Fruit fly (Drosophila melanogaster) whole organism, prepupa: Measurements from ENCODE around the gene CG5902.

Source experiments
- Blimp-1 ChIP-seq: fragments of 200-800 bp; sonication (Bioruptor generic); optimal IDR thresholded peaks from 3 replicates; lab custom pipeline; 2017; ENCODE audit warnings: missing biosample characterization, missing genetic modification characterization, mild to moderate bottlenecking, moderate library complexity, missing genetic modification reagents
- CG10669 ChIP-seq: fragments of 200-800 bp; sonication (Bioruptor generic); optimal IDR thresholded peaks from 3 replicates; lab custom pipeline; 2018; ENCODE audit warnings: missing biosample characterization, mild to moderate bottlenecking, missing genetic modification characterization, moderate library complexity
- CG11294 ChIP-seq: fragments of 200-800 bp; sonication (Bioruptor generic); IDR thresholded peaks from 2 replicates; pipeline ENCODE4 v1.3.6; 2022; ENCODE audit warnings: missing biosample characterization, missing genetic modification characterization
- CG11762 ChIP-seq: fragments of 200-800 bp; sonication (Bioruptor generic); optimal IDR thresholded peaks from 3 replicates; lab custom pipeline; 2016; ENCODE audit warnings: missing biosample characterization, missing genetic modification characterization; ENCODE audit not compliant: insufficient read depth
- CG11902 ChIP-seq: fragments of 200-800 bp; sonication (Bioruptor generic); optimal IDR thresholded peaks from 3 replicates; lab custom pipeline; 2016; ENCODE audit warnings: missing biosample characterization, missing genetic modification characterization
- CG15336 ChIP-seq: fragments of 200-800 bp; sonication (Bioruptor generic); IDR thresholded peaks from 2 replicates; pipeline ENCODE4 v1.3.6; 2022; ENCODE audit warnings: missing biosample characterization, missing genetic modification characterization
- CG16779 ChIP-seq: fragments of 200-800 bp; sonication (Bioruptor generic); optimal IDR thresholded peaks from 3 replicates; lab custom pipeline; 2017; ENCODE audit warnings: missing biosample characterization, mild to moderate bottlenecking, missing genetic modification characterization
- CG32006 ChIP-seq: fragments of 200-800 bp; sonication (Bioruptor generic); optimal IDR thresholded peaks from 3 replicates; lab custom pipeline; 2017; ENCODE audit warnings: missing biosample characterization, mild to moderate bottlenecking, missing genetic modification characterization
- CG34406 ChIP-seq: fragments of 200-800 bp; sonication (Bioruptor generic); optimal IDR thresholded peaks from 3 replicates; lab custom pipeline; 2016; ENCODE audit warnings: missing biosample characterization, missing genetic modification characterization
- CG3919 ChIP-seq: fragments of 200-800 bp; sonication (Bioruptor generic); optimal IDR thresholded peaks from 3 replicates; lab custom pipeline; 2016; ENCODE audit warnings: missing biosample characterization, missing genetic modification characterization
- CG6792 ChIP-seq: fragments of 200-800 bp; sonication (Bioruptor generic); optimal IDR thresholded peaks from 3 replicates; lab custom pipeline; 2016; ENCODE audit warnings: missing biosample characterization, missing genetic modification characterization
- CG6854 ChIP-seq: fragments of 200-800 bp; sonication (Bioruptor generic); optimal IDR thresholded peaks from 2 replicates; lab custom pipeline; 2017; ENCODE audit warnings: missing biosample characterization, mild to moderate bottlenecking, missing genetic modification characterization
- CG7368 ChIP-seq: fragments of 200-800 bp; sonication (Bioruptor generic); optimal IDR thresholded peaks from 3 replicates; lab custom pipeline; 2016; ENCODE audit warnings: missing biosample characterization, missing genetic modification characterization
- CG8119 ChIP-seq: fragments of 200-800 bp; sonication (Bioruptor generic); IDR thresholded peaks from 3 replicates; pipeline ENCODE4 v1.3.6; 2022; ENCODE audit warnings: missing biosample characterization, missing genetic modification characterization
- CG8319 ChIP-seq: fragments of 200-800 bp; sonication (Bioruptor generic); optimal IDR thresholded peaks from 3 replicates; lab custom pipeline; 2016; ENCODE audit warnings: missing biosample characterization, missing genetic modification characterization
- CG8632 ChIP-seq: fragments of 200-800 bp; sonication (Bioruptor generic); optimal IDR thresholded peaks from 3 replicates; lab custom pipeline; 2016; ENCODE audit warnings: missing biosample characterization, missing genetic modification characterization
- CG9139 ChIP-seq: fragments of 200-800 bp; sonication (Bioruptor generic); optimal IDR thresholded peaks from 3 replicates; lab custom pipeline; 2017; ENCODE audit warnings: missing biosample characterization, mild to moderate bottlenecking, missing genetic modification characterization
- Eip75B ChIP-seq: fragments of 200-800 bp; sonication (Bioruptor generic); optimal IDR thresholded peaks from 3 replicates; lab custom pipeline; 2016; ENCODE audit warnings: missing biosample characterization, missing genetic modification characterization
- Eip93F ChIP-seq: fragments of 200-800 bp; sonication (Bioruptor generic); optimal IDR thresholded peaks from 2 replicates; lab custom pipeline; 2016; ENCODE audit warnings: missing biosample characterization, mild to moderate bottlenecking, missing genetic modification characterization
- Ets21C ChIP-seq: fragments of 200-800 bp; sonication (Bioruptor generic); optimal IDR thresholded peaks from 3 replicates; lab custom pipeline; 2016; ENCODE audit warnings: missing biosample characterization, missing genetic modification characterization
- Ets96B ChIP-seq: fragments of 200-800 bp; optimal IDR thresholded peaks from 2 replicates; lab custom pipeline; 2019; ENCODE audit warnings: missing biosample characterization, mild to moderate bottlenecking, missing genetic modification characterization, moderate library complexity
- Gug ChIP-seq: fragments of 200-800 bp; sonication (Bioruptor generic); IDR thresholded peaks from 2 replicates; pipeline ENCODE4 v1.3.6; 2022; ENCODE audit warnings: missing biosample characterization, missing genetic modification characterization
- Hr38 ChIP-seq: sonication (Bioruptor generic); optimal IDR thresholded peaks from 2 replicates; lab custom pipeline; 2016; ENCODE audit warnings: missing biosample characterization, missing genetic modification characterization
- Hr4 ChIP-seq: fragments of 200-800 bp; sonication (Bioruptor generic); optimal IDR thresholded peaks from 3 replicates; lab custom pipeline; 2016; ENCODE audit warnings: missing biosample characterization, missing genetic modification characterization
- Lpt ChIP-seq: fragments of 200-800 bp; sonication (Bioruptor generic); optimal IDR thresholded peaks from 3 replicates; lab custom pipeline; 2016; ENCODE audit warnings: missing biosample characterization, missing genetic modification characterization
- OdsH ChIP-seq: fragments of 200-800 bp; sonication (Bioruptor generic); optimal IDR thresholded peaks from 3 replicates; lab custom pipeline; 2016; ENCODE audit warnings: missing biosample characterization, missing genetic modification characterization
- Sox102F ChIP-seq: fragments of 200-800 bp; sonication (Bioruptor generic); optimal IDR thresholded peaks from 2 replicates; lab custom pipeline; 2016; ENCODE audit warnings: missing biosample characterization, mild to moderate bottlenecking, missing genetic modification characterization
- Sox14 ChIP-seq: fragments of 200-800 bp; sonication (Bioruptor generic); optimal IDR thresholded peaks from 3 replicates; lab custom pipeline; 2016; ENCODE audit warnings: missing biosample characterization, missing genetic modification characterization
- Sox15 ChIP-seq: fragments of 200-800 bp; sonication (Bioruptor generic); optimal IDR thresholded peaks from 3 replicates; lab custom pipeline; 2016; ENCODE audit warnings: missing biosample characterization, missing genetic modification characterization
- achi ChIP-seq: fragments of 200-800 bp; sonication (Bioruptor generic); optimal IDR thresholded peaks from 3 replicates; lab custom pipeline; 2016; ENCODE audit warnings: missing biosample characterization, missing genetic modification characterization
- dac ChIP-seq: fragments of 200-800 bp; sonication (Bioruptor generic); optimal IDR thresholded peaks from 2 replicates; lab custom pipeline; 2017; ENCODE audit warnings: missing biosample characterization, mild to moderate bottlenecking, missing genetic modification characterization
- dsx ChIP-seq: fragments of 200-800 bp; optimal IDR thresholded peaks from 3 replicates; lab custom pipeline; 2019; ENCODE audit warnings: missing biosample characterization, mild to moderate bottlenecking, missing genetic modification characterization, moderate library complexity; ENCODE audit not compliant: poor library complexity, severe bottlenecking
- esn ChIP-seq: fragments of 200-800 bp; sonication (Bioruptor generic); optimal IDR thresholded peaks from 2 replicates; lab custom pipeline; 2016; ENCODE audit warnings: missing biosample characterization, mild to moderate bottlenecking, missing genetic modification characterization, moderate library complexity
- fd59A ChIP-seq: fragments of 200-800 bp; sonication (Bioruptor generic); optimal IDR thresholded peaks from 2 replicates; lab custom pipeline; 2017; ENCODE audit warnings: missing biosample characterization, mild to moderate bottlenecking, missing genetic modification characterization, missing genetic modification reagents
- fd85E ChIP-seq: fragments of 200-800 bp; sonication (Bioruptor generic); optimal IDR thresholded peaks from 3 replicates; lab custom pipeline; 2016; ENCODE audit warnings: missing biosample characterization, missing genetic modification characterization
- fkh ChIP-seq: fragments of 200-800 bp; sonication (Bioruptor generic); optimal IDR thresholded peaks from 3 replicates; lab custom pipeline; 2017; ENCODE audit warnings: missing biosample characterization, mild to moderate bottlenecking, missing genetic modification characterization, moderate library complexity
- net ChIP-seq: fragments of 200-800 bp; sonication (Bioruptor generic); optimal IDR thresholded peaks from 3 replicates; lab custom pipeline; 2016; ENCODE audit warnings: missing biosample characterization, missing genetic modification characterization
- salr ChIP-seq, 2 experiments: fragments of 200-800 bp; sonication (Bioruptor generic); optimal IDR thresholded peaks; 3 replicates each; lab custom pipeline; 2016 to 2018; ENCODE audit warnings: missing biosample characterization in 2 of 2, missing genetic modification characterization in 2 of 2, mild to moderate bottlenecking in 1 of 2
- spab ChIP-seq: fragments of 200-800 bp; sonication (Bioruptor generic); optimal IDR thresholded peaks from 2 replicates; lab custom pipeline; 2017; ENCODE audit warnings: missing biosample characterization, mild to moderate bottlenecking, missing genetic modification characterization, missing genetic modification reagents
- ss ChIP-seq, 2 experiments: fragments of 200-800 bp; sonication (Bioruptor generic); optimal IDR thresholded peaks; 2 replicates in 1 of 2; 3 replicates in 1 of 2; lab custom pipeline; 2017 to 2018; ENCODE audit warnings: mild to moderate bottlenecking in 2 of 2, missing biosample characterization in 2 of 2, missing genetic modification characterization in 2 of 2, moderate library complexity in 1 of 2
- svp ChIP-seq: fragments of 200-800 bp; sonication (Bioruptor generic); peaks from one replicate; lab custom pipeline; 2016; ENCODE audit warnings: missing biosample characterization, missing genetic modification characterization
- vri ChIP-seq: fragments of 200-800 bp; sonication (Bioruptor generic); optimal IDR thresholded peaks from 3 replicates; lab custom pipeline; 2016; ENCODE audit warnings: missing biosample characterization, mild to moderate bottlenecking, missing genetic modification characterization

Gene CG5902

DNA sequence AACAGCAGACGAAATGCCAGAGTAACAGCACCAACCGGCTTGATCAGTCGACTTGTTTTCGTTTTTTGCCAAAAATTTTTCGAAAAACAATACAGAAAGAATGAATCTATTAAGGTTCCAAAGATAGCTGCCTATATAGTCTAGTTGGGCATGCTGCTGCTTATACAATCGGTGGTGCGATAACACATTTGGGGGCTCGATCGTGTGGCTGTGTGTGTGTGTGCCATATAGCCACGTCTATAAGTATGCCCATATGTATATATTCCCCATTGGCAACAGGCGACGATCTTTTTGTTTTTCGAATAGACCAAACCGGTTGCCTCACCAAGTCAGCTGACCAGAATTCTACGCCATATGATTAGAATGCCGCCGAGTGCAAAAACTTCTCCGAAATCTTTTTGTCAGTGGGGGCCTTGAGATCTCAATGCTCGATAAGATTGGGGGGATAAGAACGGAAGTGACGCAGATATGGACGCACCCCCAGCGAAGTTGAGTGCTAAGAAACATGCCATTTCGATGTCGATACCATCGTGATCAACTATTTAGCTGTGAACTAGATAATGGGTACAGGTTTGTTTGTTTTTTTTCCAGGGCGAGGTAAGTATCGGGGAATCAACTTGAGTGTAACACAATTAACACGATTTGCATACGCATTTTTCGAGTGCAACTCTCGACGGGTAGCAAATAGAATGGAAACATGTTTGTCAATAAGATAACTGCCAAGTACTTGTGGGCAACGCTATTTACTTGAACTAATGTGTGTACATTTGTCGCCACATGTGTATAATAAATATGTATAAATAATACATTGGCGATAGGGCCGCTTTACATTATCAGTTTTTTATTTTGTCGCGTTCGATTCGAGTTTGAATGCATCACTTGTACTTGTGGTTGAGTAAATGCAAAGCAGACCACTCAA, 46.3 kb upstream of the CG5902 start (continued):
- TF ChIP-seq CG6854 (GFP tag; lab: Kevin White, UChicago) (no peak), Sox102F (no peak), Sox15 (GFP tag; lab: Kevin White, UChicago) (no peak), CG34406 (no peak), Blimp-1 (GFP tag; lab: Kevin White, UChicago) (no peak), fd59A (no peak), ss (GFP tag; optimal IDR thresholded peaks at IDR 0.05; lab: Kevin White, UChicago) (no peak), salr (GFP tag; optimal IDR thresholded peaks at IDR 0.05; lab: Kevin White, UChicago) (no peak), Ets21C (GFP tag; lab: Kevin White, UChicago) (no peak)
- TF ChIP-seq, all 60 proteins: peak for 14

DNA sequence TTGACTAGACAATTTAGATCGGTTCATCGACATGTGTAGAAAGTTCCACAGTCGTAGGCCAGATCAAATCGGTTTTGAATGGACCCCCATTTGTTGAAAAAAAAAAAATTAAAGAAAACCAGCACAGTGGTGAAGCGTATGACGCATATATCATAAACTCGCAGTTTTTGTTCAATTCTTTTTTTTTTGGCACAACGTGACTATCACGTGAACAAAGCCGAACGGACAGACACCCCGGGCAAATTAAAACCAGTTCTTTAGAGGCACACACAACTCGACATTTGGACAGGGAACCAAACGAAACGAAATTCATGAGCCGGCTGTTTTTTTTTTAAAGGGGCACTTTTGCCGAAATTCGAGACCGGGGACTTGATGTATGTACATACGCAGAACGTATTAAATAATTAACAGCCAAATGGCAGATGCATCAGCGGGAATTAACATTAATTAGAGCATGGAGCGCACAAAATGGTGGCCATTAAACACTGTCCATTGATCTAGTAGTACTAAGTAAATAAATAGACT, 45.5 kb upstream of the CG5902 start:
- TF ChIP-seq fkh (GFP tag; lab: Kevin White, UChicago) (no peak), salr (GFP tag; optimal IDR thresholded peaks at IDR 0.05; lab: Kevin White, UChicago) (no peak), CG8319 (GFP tag; lab: Kevin White, UChicago) (no peak), fd85E (GFP tag; lab: Kevin White, UChicago) (no peak)
- TF ChIP-seq, all 60 proteins: peak for 0

- TF ChIP-seq CG6792 (GFP tag; lab: Kevin White, UChicago) (no peak), CG11294 (0 out of 2 replicates have a peak, but pooled peaks have one; percentile 15), Sox15 (GFP tag; lab: Kevin White, UChicago) (no peak), CG11762 (GFP tag; lab: Kevin White, UChicago) (no peak), net (GFP tag; lab: Kevin White, UChicago) (peak; percentile 26), OdsH (peak; percentile 27), Sox14 (GFP tag; lab: Kevin White, UChicago) (peak; percentile 28), svp (GFP tag; lab: Kevin White, UChicago) (peak; percentile 28), dsx (GFP tag; lab: Kevin White, UChicago) (no peak), CG32006 (GFP tag; lab: Kevin White, UChicago) (peak; percentile 44), CG3919 (GFP tag; lab: Kevin White, UChicago) (peak; percentile 23), vri (GFP tag; lab: Kevin White, UChicago) (peak; percentile 55), spab (GFP tag; lab: Kevin White, UChicago) (no peak), Hr4 (peak; percentile 53), Sox102F (no peak), Eip75B (peak; percentile 34), Lpt (GFP tag; lab: Kevin White, UChicago) (no peak), Hr38 (GFP tag; lab: Kevin White, UChicago) (no peak), achi (GFP tag; lab: Kevin White, UChicago) (peak; percentile 17), CG16779 (tag; lab: Kevin White, UChicago) (no peak), fkh (GFP tag; lab: Kevin White, UChicago) (peak; percentile 29), Gug (GFP tag; lab: Robert Waterston, UW) (no peak; the same call in 1 of the 2 replicates), CG11902 (no peak), salr (GFP tag; optimal IDR thresholded peaks at IDR 0.05; lab: Kevin White, UChicago) (peak in 1 of 2 experiments; percentile 29), CG8119 (GFP tag; lab: Robert Waterston, UW) (peak; percentile 57; the same call in 2 of the 3 replicates), CG9139 (no peak), dac (GFP tag; lab: Kevin White, UChicago) (no peak), CG10669 (GFP tag; lab: Kevin White, UChicago) (no peak), esn (GFP tag; lab: Kevin White, UChicago) (peak; percentile 40), Eip93F (no peak), Blimp-1 (GFP tag; lab: Kevin White, UChicago) (no peak), Ets96B (tag; lab: Kevin White, UChicago) (no peak), CG7368 (GFP tag; lab: Kevin White, UChicago) (no peak), CG15336 (GFP tag; lab: Robert Waterston, UW) (peak; percentile 56), ss (GFP tag; optimal IDR thresholded peaks at IDR 0.05; lab: Kevin White, UChicago) (no peak), CG8632 (no peak), Ets21C (GFP tag; lab: Kevin White, UChicago) (no peak)
Measured at dm6 chr3R:23941643-23942424, 44.6 kb upstream of the CG5902 start.
